Fruit fly (Drosophila melanogaster): ENCODE data around the gene nom.

nom gene

DNA sequence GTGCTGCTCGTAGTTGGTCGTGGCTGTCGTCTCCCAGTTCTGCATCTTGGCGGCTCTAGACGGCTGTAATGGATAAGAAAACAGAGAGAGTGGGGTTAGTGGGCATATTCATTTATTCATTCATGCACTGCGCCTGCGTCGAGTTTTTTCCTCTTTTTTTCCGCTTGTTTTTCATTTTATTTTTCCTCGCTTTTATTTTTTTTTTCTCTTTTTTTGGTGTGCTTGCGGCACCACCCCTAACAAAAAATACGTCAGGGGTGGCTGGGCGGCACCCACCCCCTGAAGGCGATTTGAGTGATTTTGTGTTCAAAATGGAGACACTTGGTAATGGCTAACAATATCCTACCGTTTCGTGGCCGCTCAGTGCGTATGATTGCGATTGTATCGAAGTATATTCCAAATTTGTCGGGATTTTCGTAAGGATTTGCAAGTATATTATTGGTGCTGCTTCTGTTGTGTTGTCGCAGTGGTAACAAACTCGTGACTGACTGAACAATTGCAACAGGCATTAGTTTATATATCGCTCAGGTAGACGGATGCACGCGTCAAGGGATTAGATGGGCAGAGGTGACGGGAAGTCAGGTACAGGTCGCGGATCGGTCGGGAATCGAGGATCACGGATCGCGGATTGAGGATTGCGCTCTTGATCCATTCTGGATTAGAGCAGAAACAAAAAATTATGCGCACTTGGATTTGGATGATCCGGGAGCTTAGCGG is 28.7 kb upstream of the nom start (continued):
- TF ChIP-seq CG15479 (GFP tag; optimal IDR thresholded peaks at IDR 0.05) (peak; percentile 58), tll (GFP tag; optimal IDR thresholded peaks at IDR 0.05) (peak in 1 of 2 experiments; percentile 80), ewg (GFP tag; optimal IDR thresholded peaks at IDR 0.05) (peak; percentile 68), so (GFP tag; IDR thresholded peaks at IDR 0.05) (peak; percentile 67; the same call in 1 of the 3 replicates), pan (optimal IDR thresholded peaks at IDR 0.05) (no peak), pan (GFP tag; optimal IDR thresholded peaks at IDR 0.05 in 1 of 2, IDR thresholded peaks at IDR 0.05 in 1 of 2) (peak in 1 of 2 experiments; percentile 20), CG17568 (GFP tag; optimal IDR thresholded peaks at IDR 0.05) (peak; percentile 44), cg (GFP tag; optimal IDR thresholded peaks at IDR 0.05) (no peak), CG4404 (GFP tag; IDR thresholded peaks at IDR 0.05) (no peak), vfl (GFP tag; optimal IDR thresholded peaks at IDR 0.05) (no peak), Rfx (GFP tag; IDR thresholded peaks at IDR 0.05) (peak; percentile 66; the same call in 1 of the 2 replicates), odd (GFP tag; optimal IDR thresholded peaks at IDR 0.05) (peak; percentile 55), Nf-YC (tag; optimal IDR thresholded peaks at IDR 0.05) (peak; percentile 73), onecut (GFP tag; IDR thresholded peaks at IDR 0.05) (peak; percentile 14; the same call in 1 of the 2 replicates), CG12071 (GFP tag; optimal IDR thresholded peaks at IDR 0.05) (peak; percentile 63), gcm2 (GFP tag; optimal IDR thresholded peaks at IDR 0.05) (no peak)

- TF ChIP-seq YL-1 (GFP tag; optimal IDR thresholded peaks at IDR 0.05): no peak
- TF ChIP-seq Trl (optimal IDR thresholded peaks at IDR 0.05): peak; percentile 45 to 81
- TF ChIP-seq Trl (GFP tag; optimal IDR thresholded peaks at IDR 0.05): no peak
- TF ChIP-seq hb (GFP tag; IDR thresholded peaks at IDR 0.05; ENCODE audit: partially characterized antibody): no peak
- 0 out of 2 replicates have a peak, but pooled peaks have one; percentile 30 for TF ChIP-seq bbx (GFP tag; IDR thresholded peaks at IDR 0.05; ENCODE audit: partially characterized antibody)
- TF ChIP-seq pnt (GFP tag; optimal IDR thresholded peaks at IDR 0.05): no peak
- peak; percentile 4 for TF ChIP-seq Nf-YB (GFP tag; optimal IDR thresholded peaks at IDR 0.05)
- TF ChIP-seq CG4360 (GFP tag; IDR thresholded peaks at IDR 0.05): peak; percentile 70; the same call in 1 of the 2 replicates
- no peak for TF ChIP-seq pum (GFP tag; optimal IDR thresholded peaks at IDR 0.05)
- TF ChIP-seq CG16813 (GFP tag; IDR thresholded peaks at IDR 0.05; ENCODE audit: partially characterized antibody): peak; percentile 27; the same call in 1 of the 3 replicates
- no peak for TF ChIP-seq CG10147 (GFP tag; optimal IDR thresholded peaks at IDR 0.05)
- TF ChIP-seq Oaz (GFP tag; IDR thresholded peaks at IDR 0.05): no peak
- TF ChIP-seq CG7786 (GFP tag; optimal IDR thresholded peaks at IDR 0.05): no peak
- TF ChIP-seq sim (GFP tag; IDR thresholded peaks at IDR 0.05): no peak
- TF ChIP-seq CG17385 (GFP tag; optimal IDR thresholded peaks at IDR 0.05): no peak
- TF ChIP-seq z (GFP tag; IDR thresholded peaks at IDR 0.05): peak; percentile 97
- peak; percentile 20 for TF ChIP-seq CG1832 (GFP tag; optimal IDR thresholded peaks at IDR 0.05)
- TF ChIP-seq CG17359 (tag; optimal IDR thresholded peaks at IDR 0.05): no peak
- TF ChIP-seq D (optimal IDR thresholded peaks at IDR 0.05): no peak
- no peak for TF ChIP-seq D (GFP tag; optimal IDR thresholded peaks at IDR 0.05)
- no peak for TF ChIP-seq sna (GFP tag; IDR thresholded peaks at IDR 0.05; ENCODE audit: partially characterized antibody)
- TF ChIP-seq Antp (GFP tag; optimal IDR thresholded peaks at IDR 0.05): no peak
- no peak for TF ChIP-seq tin (GFP tag; optimal IDR thresholded peaks at IDR 0.05)
- TF ChIP-seq CG10565 (GFP tag; optimal IDR thresholded peaks at IDR 0.05): no peak
Measured at dm6 chr3R:8697772-8698259, 25.2 kb upstream of the nom start, which contains the start of gene hb. Gene hb, minus strand, starts transcription at chr3R:8697822.

Measured in whole organism, embryonic.